Fruit fly (Drosophila melanogaster) whole organism, embryonic: ENCODE measurements around the gene zetaCOP.

Source experiments
- Atf-2 ChIP-seq: fragments of 200-800 bp; sonication (Bioruptor generic); optimal IDR thresholded peaks from 2 replicates; lab custom pipeline; 2016; ENCODE audit warnings: missing biosample characterization, missing genetic modification characterization
- CG10209 ChIP-seq: fragments of 200-800 bp; sonication (Bioruptor generic); optimal IDR thresholded peaks from 3 replicates; lab custom pipeline; 2017; ENCODE audit warnings: missing biosample characterization, mild to moderate bottlenecking, missing genetic modification characterization, missing genetic modification reagents
- CG10267 ChIP-seq: fragments of 200-800 bp; sonication (Bioruptor generic); optimal IDR thresholded peaks from 2 replicates; lab custom pipeline; 2018; ENCODE audit warnings: missing biosample characterization, mild to moderate bottlenecking, missing genetic modification characterization, moderate library complexity
- CG11504 ChIP-seq: fragments of 200-800 bp; sonication (Bioruptor generic); optimal IDR thresholded peaks from 3 replicates; lab custom pipeline; 2019; ENCODE audit warnings: missing biosample characterization, mild to moderate bottlenecking, missing genetic modification characterization, moderate library complexity
- CG13775 ChIP-seq: fragments of 200-800 bp; sonication (Bioruptor generic); optimal IDR thresholded peaks from 3 replicates; lab custom pipeline; 2017; ENCODE audit warnings: missing biosample characterization, mild to moderate bottlenecking, missing genetic modification characterization
- CG13894 ChIP-seq: fragments of 200-800 bp; sonication (Bioruptor generic); optimal IDR thresholded peaks from 3 replicates; lab custom pipeline; 2018; ENCODE audit warnings: missing biosample characterization, mild to moderate bottlenecking, missing genetic modification characterization, moderate library complexity
- CG15073 ChIP-seq: fragments of 200-800 bp; sonication (Bioruptor generic); optimal IDR thresholded peaks from 2 replicates; lab custom pipeline; 2016; ENCODE audit warnings: missing biosample characterization, missing genetic modification characterization
- CG16815 ChIP-seq: fragments of 200-800 bp; sonication (Bioruptor generic); optimal IDR thresholded peaks from 3 replicates; lab custom pipeline; 2017; ENCODE audit warnings: missing biosample characterization, mild to moderate bottlenecking, missing genetic modification characterization
- CG17385 ChIP-seq: fragments of 200-800 bp; sonication (Bioruptor generic); optimal IDR thresholded peaks from 3 replicates; lab custom pipeline; 2018; ENCODE audit warnings: missing biosample characterization, mild to moderate bottlenecking, missing genetic modification characterization
- CG2120 ChIP-seq: fragments of 200-800 bp; sonication (Bioruptor generic); optimal IDR thresholded peaks from 3 replicates; lab custom pipeline; 2016; ENCODE audit warnings: missing biosample characterization, missing genetic modification characterization
- CG30020 ChIP-seq: fragments of 200-800 bp; optimal IDR thresholded peaks from 2 replicates; lab custom pipeline; 2019; ENCODE audit warnings: missing biosample characterization, mild to moderate bottlenecking, missing genetic modification characterization, moderate library complexity
- CG3065 ChIP-seq: fragments of 200-800 bp; sonication (Bioruptor generic); optimal IDR thresholded peaks from 2 replicates; lab custom pipeline; 2016; ENCODE audit warnings: missing biosample characterization, missing genetic modification characterization
- CG3407 ChIP-seq: fragments of 200-800 bp; sonication (Bioruptor generic); optimal IDR thresholded peaks from 2 replicates; lab custom pipeline; 2018; ENCODE audit warnings: missing biosample characterization, mild to moderate bottlenecking, missing genetic modification characterization
- CG3847 ChIP-seq: fragments of 200-800 bp; sonication (Bioruptor generic); IDR thresholded peaks from 2 replicates; pipeline ENCODE4 v1.3.6; 2022; ENCODE audit warnings: missing biosample characterization, missing genetic modification characterization
- CG4360 ChIP-seq: fragments of 200-800 bp; sonication (Bioruptor generic); IDR thresholded peaks from 2 replicates; pipeline ENCODE4 v1.3.6; 2022; ENCODE audit warnings: missing biosample characterization, missing genetic modification characterization
- CG6683 ChIP-seq: fragments of 200-800 bp; sonication (Bioruptor generic); optimal IDR thresholded peaks from 2 replicates; lab custom pipeline; 2017; ENCODE audit warnings: missing biosample characterization, mild to moderate bottlenecking, missing genetic modification characterization, missing genetic modification reagents
- CG7357 ChIP-seq: fragments of 200-800 bp; sonication (Bioruptor generic); IDR thresholded peaks from 3 replicates; pipeline ENCODE4 v1.3.6; 2022; ENCODE audit warnings: missing biosample characterization, missing genetic modification characterization
- CG9609 ChIP-seq: fragments of 200-800 bp; sonication (Bioruptor generic); optimal IDR thresholded peaks from 3 replicates; lab custom pipeline; 2016; ENCODE audit warnings: missing biosample characterization, missing genetic modification characterization
- D19B ChIP-seq: fragments of 200-800 bp; sonication (Bioruptor generic); optimal IDR thresholded peaks from 2 replicates; lab custom pipeline; 2017; ENCODE audit warnings: missing biosample characterization, mild to moderate bottlenecking, missing genetic modification characterization
- Dbx ChIP-seq: fragments of 200-800 bp; sonication (Bioruptor generic); IDR thresholded peaks from 3 replicates; pipeline ENCODE4 v1.3.6; 2022; ENCODE audit warnings: missing biosample characterization, missing genetic modification characterization
- Dfd ChIP-seq, 2 experiments: fragments of >200 bp; optimal IDR thresholded peaks; 2 replicates each; lab custom pipeline; 2017; ENCODE audit warnings: missing biosample characterization in 2 of 2, missing genetic modification characterization in 2 of 2
- HLH54F ChIP-seq: fragments of 200-800 bp; sonication (Bioruptor generic); optimal IDR thresholded peaks from 3 replicates; lab custom pipeline; 2016; ENCODE audit warnings: missing biosample characterization, missing genetic modification characterization
- Mad ChIP-seq: fragments of 200-800 bp; sonication (Bioruptor generic); optimal IDR thresholded peaks from 2 replicates; lab custom pipeline; 2016; ENCODE audit warnings: missing biosample characterization, missing genetic modification characterization
- Med ChIP-seq: fragments of 200-800 bp; sonication (Bioruptor generic); peaks from one replicate; lab custom pipeline; 2016; ENCODE audit warnings: missing biosample characterization, missing genetic modification characterization, mild to moderate bottlenecking, inconsistent platforms, moderate library complexity
- Oaz ChIP-seq: fragments of 200-800 bp; sonication (Bioruptor generic); IDR thresholded peaks from 2 replicates; pipeline ENCODE4 v1.3.6; 2022; ENCODE audit warnings: missing biosample characterization, missing genetic modification characterization
- Side ChIP-seq: fragments of 200-800 bp; sonication (Bioruptor generic); optimal IDR thresholded peaks from 2 replicates; lab custom pipeline; 2016; ENCODE audit warnings: missing biosample characterization, missing genetic modification characterization
- Six4 ChIP-seq: fragments of 200-800 bp; sonication (Bioruptor generic); optimal IDR thresholded peaks from 2 replicates; lab custom pipeline; 2016; ENCODE audit warnings: missing biosample characterization, missing genetic modification characterization
- cato ChIP-seq: fragments of 200-800 bp; sonication (Bioruptor generic); optimal IDR thresholded peaks from 2 replicates; lab custom pipeline; 2016; ENCODE audit warnings: missing biosample characterization, missing genetic modification characterization, borderline replicate concordance
- crol ChIP-seq: fragments of 200-800 bp; sonication (Bioruptor generic); IDR thresholded peaks from 2 replicates; pipeline ENCODE4 v1.3.6; 2022; ENCODE audit warnings: missing biosample characterization, missing genetic modification characterization
- danr ChIP-seq: fragments of 200-800 bp; sonication (Bioruptor generic); IDR thresholded peaks from 2 replicates; pipeline ENCODE4 v1.3.6; 2022; ENCODE audit warnings: missing biosample characterization, missing genetic modification characterization
- en ChIP-seq: fragments of 200-800 bp; sonication (Bioruptor generic); optimal IDR thresholded peaks from 2 replicates; lab custom pipeline; 2016; ENCODE audit warnings: missing biosample characterization, missing genetic modification characterization
- exex ChIP-seq: fragments of 200-800 bp; sonication (Bioruptor generic); optimal IDR thresholded peaks from 4 replicates; lab custom pipeline; 2018; ENCODE audit warnings: missing biosample characterization, mild to moderate bottlenecking, missing genetic modification characterization, moderate library complexity
- fru ChIP-seq: fragments of >200 bp; optimal IDR thresholded peaks from 2 replicates; lab custom pipeline; 2017
- ftz-f1 ChIP-seq: fragments of 200-800 bp; sonication (Bioruptor generic); optimal IDR thresholded peaks from 2 replicates; lab custom pipeline; 2016; ENCODE audit warnings: missing biosample characterization, missing genetic modification characterization
- inv ChIP-seq: fragments of 200-800 bp; sonication (Bioruptor generic); IDR thresholded peaks from 2 replicates; pipeline ENCODE4 v1.3.6; 2022; ENCODE audit warnings: missing biosample characterization, missing genetic modification characterization; ENCODE audit not compliant: partially characterized antibody
- lola ChIP-seq, 3 experiments: fragments of >200 bp in 2 of 3; fragments of 200-800 bp in 1 of 3; sonication (Bioruptor generic) in 1 of 3; optimal IDR thresholded peaks; 2 replicates each; lab custom pipeline; 2017 to 2019; ENCODE audit warnings: missing biosample characterization in 3 of 3, missing genetic modification characterization in 3 of 3, mild to moderate bottlenecking in 1 of 3, moderate library complexity in 1 of 3
- p53 ChIP-seq: fragments of 200-800 bp; sonication (Bioruptor generic); optimal IDR thresholded peaks from 2 replicates; lab custom pipeline; 2016; ENCODE audit warnings: missing biosample characterization, missing genetic modification characterization
- pzg ChIP-seq: fragments of 200-800 bp; sonication (Bioruptor generic); optimal IDR thresholded peaks from 3 replicates; lab custom pipeline; 2018; ENCODE audit warnings: missing biosample characterization, mild to moderate bottlenecking, missing genetic modification characterization, moderate library complexity
- repo ChIP-seq: fragments of 200-800 bp; sonication (Bioruptor generic); optimal IDR thresholded peaks from 2 replicates; lab custom pipeline; 2016; ENCODE audit warnings: missing biosample characterization, missing genetic modification characterization
- scrt ChIP-seq: fragments of 200-800 bp; sonication (Bioruptor generic); optimal IDR thresholded peaks from 2 replicates; lab custom pipeline; 2018; ENCODE audit warnings: missing biosample characterization, mild to moderate bottlenecking, missing genetic modification characterization, moderate library complexity
- sisA ChIP-seq: fragments of 200-800 bp; sonication (Bioruptor generic); IDR thresholded peaks from 2 replicates; pipeline ENCODE4 v1.3.6; 2022; ENCODE audit warnings: missing biosample characterization, missing genetic modification characterization
- slbo ChIP-seq: fragments of 200-800 bp; sonication (Bioruptor generic); IDR thresholded peaks from 2 replicates; pipeline ENCODE4 v1.3.6; 2022; ENCODE audit warnings: missing biosample characterization, missing genetic modification characterization
- sna ChIP-seq: fragments of 200-800 bp; sonication (Bioruptor generic); IDR thresholded peaks from 2 replicates; pipeline ENCODE4 v1.3.6; 2022; ENCODE audit warnings: missing biosample characterization, missing genetic modification characterization; ENCODE audit not compliant: partially characterized antibody
- unpg ChIP-seq: fragments of 200-800 bp; sonication (Bioruptor generic); optimal IDR thresholded peaks from 3 replicates; lab custom pipeline; 2018; ENCODE audit warnings: missing biosample characterization, mild to moderate bottlenecking, missing genetic modification characterization, moderate library complexity
- zen2 ChIP-seq: fragments of 200-800 bp; sonication (Bioruptor generic); IDR thresholded peaks from 3 replicates; pipeline ENCODE4 v1.3.6; 2022; ENCODE audit warnings: missing biosample characterization, missing genetic modification characterization; ENCODE audit not compliant: partially characterized antibody

Gene zetaCOP

dm6 chr3L:16640509-16641068 is 32.8 kb downstream of the zetaCOP start (continued):
- TF ChIP-seq CG10267 (tag; lab: Kevin White, UChicago) = peak; percentile 53
- TF ChIP-seq D19B (GFP tag; lab: Kevin White, UChicago) = no peak
- no peak for TF ChIP-seq CG3065
- TF ChIP-seq inv (GFP tag; lab: Robert Waterston, UW) = no peak
- peak in 1 of 3 experiments; percentile 55 for TF ChIP-seq lola (GFP tag; optimal IDR thresholded peaks at IDR 0.05; lab: Kevin White, UChicago)
- no peak for TF ChIP-seq cato (GFP tag; lab: Kevin White, UChicago)
- no peak for TF ChIP-seq Oaz
- TF ChIP-seq p53 = no peak
- TF ChIP-seq Dbx (GFP tag; lab: Robert Waterston, UW) = no peak
- TF ChIP-seq CG11504 (tag; lab: Kevin White, UChicago) = peak; percentile 30
- TF ChIP-seq Atf-2 (GFP tag; lab: Kevin White, UChicago) = no peak
- TF ChIP-seq CG7357 (GFP tag; lab: Robert Waterston, UW) = no peak
- TF ChIP-seq scrt (GFP tag; lab: Kevin White, UChicago) = no peak
- TF ChIP-seq CG13894 = no peak
- no peak for TF ChIP-seq en (GFP tag; lab: Kevin White, UChicago)
- no peak for TF ChIP-seq repo (GFP tag; lab: Kevin White, UChicago)
- peak; percentile 41 for TF ChIP-seq unpg
- TF ChIP-seq Med (GFP tag; lab: Kevin White, UChicago) = no peak
- TF ChIP-seq CG6683 (GFP tag; lab: Kevin White, UChicago) = no peak
- no peak for TF ChIP-seq zen2 (GFP tag; lab: Robert Waterston, UW)
- peak; percentile 54 for TF ChIP-seq crol (GFP tag; lab: Robert Waterston, UW)
- no peak for TF ChIP-seq fru (lab: Kevin White, UChicago)
- TF ChIP-seq danr (GFP tag; lab: Robert Waterston, UW) = no peak
- TF ChIP-seq CG15073 (GFP tag; lab: Kevin White, UChicago) = no peak
- no peak for TF ChIP-seq sisA
- no peak for TF ChIP-seq HLH54F
- TF ChIP-seq CG30020 (tag; lab: Kevin White, UChicago) = no peak
- TF ChIP-seq Dfd (GFP tag; optimal IDR thresholded peaks at IDR 0.05; lab: Kevin White, UChicago) = no peak
- TF ChIP-seq CG13775 (GFP tag; lab: Kevin White, UChicago) = no peak
- TF ChIP-seq CG3847 (GFP tag; lab: Robert Waterston, UW) = no peak
- no peak for TF ChIP-seq Side (GFP tag; lab: Kevin White, UChicago)
- TF ChIP-seq slbo (GFP tag; lab: Robert Waterston, UW) = no peak
- TF ChIP-seq CG4360 (GFP tag; lab: Robert Waterston, UW) = no peak
- no peak for TF ChIP-seq Six4 (GFP tag; lab: Kevin White, UChicago)
- TF ChIP-seq Mad = no peak
- TF ChIP-seq CG16815 = peak; percentile 9
- TF ChIP-seq ftz-f1 (GFP tag; lab: Kevin White, UChicago) = no peak
- TF ChIP-seq CG10209 = peak; percentile 44
- TF ChIP-seq exex (tag; lab: Kevin White, UChicago) = no peak
- TF ChIP-seq CG3407 = peak; percentile 72
- TF ChIP-seq pzg = no peak
- TF ChIP-seq CG9609 = no peak
- TF ChIP-seq CG2120 = no peak
- no peak for TF ChIP-seq sna (GFP tag; lab: Robert Waterston, UW)
- no peak for TF ChIP-seq CG17385 (GFP tag; lab: Kevin White, UChicago)
